Fruit fly (Drosophila melanogaster) whole organism, embryonic: ENCODE measurements around the gene dob.
A peak's percentile ranks its signal among the peaks of the same experiment; 100 is the strongest.

ENCODE experiments used
- CG10979 ChIP-seq: fragments of 200-800 bp; sonication (Bioruptor generic); optimal IDR thresholded peaks from 2 replicates; lab custom pipeline; 2018; ENCODE audit warnings: missing biosample characterization, mild to moderate bottlenecking, missing genetic modification characterization, moderate library complexity
- CG11695 ChIP-seq: fragments of 200-800 bp; sonication (Bioruptor generic); IDR thresholded peaks from 3 replicates; pipeline ENCODE4 v1.3.6; 2022; ENCODE audit warnings: missing biosample characterization, missing genetic modification characterization
- CG11723 ChIP-seq: fragments of 200-800 bp; sonication (Bioruptor generic); optimal IDR thresholded peaks from 2 replicates; lab custom pipeline; 2017; ENCODE audit warnings: missing biosample characterization, mild to moderate bottlenecking, missing genetic modification characterization
- CG1233 ChIP-seq: fragments of 200-800 bp; sonication (Bioruptor generic); optimal IDR thresholded peaks from 4 replicates; lab custom pipeline; 2018; ENCODE audit warnings: missing biosample characterization, mild to moderate bottlenecking, missing genetic modification characterization
- CG13894 ChIP-seq: fragments of 200-800 bp; sonication (Bioruptor generic); optimal IDR thresholded peaks from 3 replicates; lab custom pipeline; 2018; ENCODE audit warnings: missing biosample characterization, mild to moderate bottlenecking, missing genetic modification characterization, moderate library complexity
- CG14667 ChIP-seq: fragments of 200-800 bp; sonication (Bioruptor generic); IDR thresholded peaks from 2 replicates; pipeline ENCODE4 v1.3.6; 2022; ENCODE audit warnings: missing biosample characterization, missing genetic modification characterization
- CG17361 ChIP-seq: fragments of 200-800 bp; sonication (Bioruptor generic); IDR thresholded peaks from 3 replicates; pipeline ENCODE4 v1.3.6; 2022; ENCODE audit warnings: missing biosample characterization, missing genetic modification characterization
- CG17568 ChIP-seq: fragments of 200-800 bp; sonication (Bioruptor generic); optimal IDR thresholded peaks from 2 replicates; lab custom pipeline; 2018; ENCODE audit warnings: missing biosample characterization, mild to moderate bottlenecking, missing genetic modification characterization, moderate library complexity
- CG18599 ChIP-seq: fragments of 200-800 bp; sonication (Bioruptor generic); optimal IDR thresholded peaks from 3 replicates; lab custom pipeline; 2017; ENCODE audit warnings: missing biosample characterization, missing genetic modification characterization, mild to moderate bottlenecking, moderate library complexity, missing genetic modification reagents
- CG33213 ChIP-seq: fragments of 200-800 bp; sonication (Bioruptor generic); optimal IDR thresholded peaks from 3 replicates; lab custom pipeline; 2016; ENCODE audit warnings: missing biosample characterization, missing genetic modification characterization
- CG6654 ChIP-seq: fragments of 200-800 bp; sonication (Bioruptor generic); optimal IDR thresholded peaks from 2 replicates; lab custom pipeline; 2017; ENCODE audit warnings: missing biosample characterization, mild to moderate bottlenecking, missing genetic modification characterization
- CG9437 ChIP-seq: fragments of 200-800 bp; sonication (Bioruptor generic); optimal IDR thresholded peaks from 2 replicates; lab custom pipeline; 2018; ENCODE audit warnings: missing biosample characterization, mild to moderate bottlenecking, missing genetic modification characterization
- CkIIα-i1 ChIP-seq: fragments of 200-800 bp; sonication (Bioruptor generic); IDR thresholded peaks from 2 replicates; pipeline ENCODE4 v1.3.6; 2022; ENCODE audit warnings: missing biosample characterization, missing genetic modification characterization
- Dbx ChIP-seq: fragments of 200-800 bp; sonication (Bioruptor generic); IDR thresholded peaks from 3 replicates; pipeline ENCODE4 v1.3.6; 2022; ENCODE audit warnings: missing biosample characterization, missing genetic modification characterization
- GATAe ChIP-seq: fragments of 200-800 bp; sonication (Bioruptor generic); conservative IDR thresholded peaks from 2 replicates; pipeline ENCODE4 v1.3.6; 2022; ENCODE audit warnings: missing biosample characterization, missing genetic modification characterization
- HLH3B ChIP-seq: fragments of 200-800 bp; sonication (Bioruptor generic); IDR thresholded peaks from 2 replicates; pipeline ENCODE4 v1.3.6; 2022; ENCODE audit warnings: missing biosample characterization, missing genetic modification characterization
- Hey ChIP-seq: fragments of 200-800 bp; sonication (Bioruptor generic); optimal IDR thresholded peaks from 3 replicates; lab custom pipeline; 2018; ENCODE audit warnings: missing biosample characterization, mild to moderate bottlenecking, missing genetic modification characterization
- Med ChIP-seq: fragments of 200-800 bp; sonication (Bioruptor generic); peaks from one replicate; lab custom pipeline; 2016; ENCODE audit warnings: missing biosample characterization, missing genetic modification characterization, mild to moderate bottlenecking, inconsistent platforms, moderate library complexity
- Meics ChIP-seq: fragments of 200-800 bp; sonication (Bioruptor generic); optimal IDR thresholded peaks from 2 replicates; lab custom pipeline; 2017; ENCODE audit warnings: missing biosample characterization, mild to moderate bottlenecking, missing genetic modification characterization
- Mrtf ChIP-seq: fragments of 200-800 bp; sonication (Bioruptor generic); IDR thresholded peaks from 3 replicates; pipeline ENCODE4 v1.3.6; 2022; ENCODE audit warnings: missing biosample characterization, missing genetic modification characterization
- Nf-YC ChIP-seq: fragments of 200-800 bp; optimal IDR thresholded peaks from 3 replicates; lab custom pipeline; 2019; ENCODE audit warnings: missing biosample characterization, mild to moderate bottlenecking, missing genetic modification characterization, moderate library complexity
- Opbp ChIP-seq: fragments of 200-800 bp; sonication (Bioruptor generic); IDR thresholded peaks from 3 replicates; pipeline ENCODE4 v1.3.6; 2022; ENCODE audit warnings: missing biosample characterization, missing genetic modification characterization; ENCODE audit not compliant: partially characterized antibody
- Spps ChIP-seq: fragments of 200-800 bp; sonication (Bioruptor generic); optimal IDR thresholded peaks from 2 replicates; lab custom pipeline; 2018; ENCODE audit warnings: missing biosample characterization, mild to moderate bottlenecking, missing genetic modification characterization
- Usf ChIP-seq: fragments of 200-800 bp; sonication (Bioruptor generic); optimal IDR thresholded peaks from 2 replicates; lab custom pipeline; 2017; ENCODE audit warnings: missing genotype, missing biosample characterization, missing genetic modification characterization
- chm ChIP-seq: fragments of 200-800 bp; sonication (Bioruptor generic); IDR thresholded peaks from 2 replicates; pipeline ENCODE4 v1.3.6; 2022; ENCODE audit warnings: missing biosample characterization, missing genetic modification characterization
- crc ChIP-seq: fragments of 200-800 bp; sonication (Bioruptor generic); optimal IDR thresholded peaks from 2 replicates; lab custom pipeline; 2016; ENCODE audit warnings: missing biosample characterization, missing genetic modification characterization
- dan ChIP-seq: fragments of 200-800 bp; sonication (Bioruptor generic); IDR thresholded peaks from 2 replicates; pipeline ENCODE4 v1.3.6; 2022; ENCODE audit warnings: missing biosample characterization, missing genetic modification characterization
- exex ChIP-seq: fragments of 200-800 bp; sonication (Bioruptor generic); optimal IDR thresholded peaks from 4 replicates; lab custom pipeline; 2018; ENCODE audit warnings: missing biosample characterization, mild to moderate bottlenecking, missing genetic modification characterization, moderate library complexity
- gcm ChIP-seq: fragments of 200-800 bp; sonication (Bioruptor generic); optimal IDR thresholded peaks from 2 replicates; lab custom pipeline; 2019; ENCODE audit warnings: missing biosample characterization, mild to moderate bottlenecking, missing genetic modification characterization, moderate library complexity
- grau ChIP-seq: fragments of 200-800 bp; optimal IDR thresholded peaks from 3 replicates; lab custom pipeline; 2019; ENCODE audit warnings: missing biosample characterization, mild to moderate bottlenecking, missing genetic modification characterization, moderate library complexity
- grn ChIP-seq: fragments of 200-800 bp; sonication (Bioruptor generic); optimal IDR thresholded peaks from 3 replicates; lab custom pipeline; 2017; ENCODE audit warnings: missing biosample characterization, missing genetic modification characterization
- mam ChIP-seq: fragments of 200-800 bp; sonication (Bioruptor generic); optimal IDR thresholded peaks from 3 replicates; lab custom pipeline; 2016; ENCODE audit warnings: missing biosample characterization, missing genetic modification characterization
- nerfin-1 ChIP-seq: fragments of 200-800 bp; sonication (Bioruptor generic); optimal IDR thresholded peaks from 3 replicates; lab custom pipeline; 2019; ENCODE audit warnings: missing biosample characterization, mild to moderate bottlenecking, missing genetic modification characterization, moderate library complexity
- nom ChIP-seq: fragments of 200-800 bp; sonication (Bioruptor generic); optimal IDR thresholded peaks from 2 replicates; lab custom pipeline; 2017; ENCODE audit warnings: missing biosample characterization, missing genetic modification characterization, mild to moderate bottlenecking, moderate library complexity, missing genetic modification reagents
- phol ChIP-seq: fragments of 200-800 bp; sonication (Bioruptor generic); optimal IDR thresholded peaks from 3 replicates; lab custom pipeline; 2018; ENCODE audit warnings: missing biosample characterization, mild to moderate bottlenecking, missing genetic modification characterization, moderate library complexity
- pzg ChIP-seq: fragments of 200-800 bp; sonication (Bioruptor generic); optimal IDR thresholded peaks from 3 replicates; lab custom pipeline; 2018; ENCODE audit warnings: missing biosample characterization, mild to moderate bottlenecking, missing genetic modification characterization, moderate library complexity
- scrt ChIP-seq: fragments of 200-800 bp; sonication (Bioruptor generic); optimal IDR thresholded peaks from 2 replicates; lab custom pipeline; 2018; ENCODE audit warnings: missing biosample characterization, mild to moderate bottlenecking, missing genetic modification characterization, moderate library complexity
- slp2 ChIP-seq: fragments of 200-800 bp; sonication (Bioruptor generic); optimal IDR thresholded peaks from 2 replicates; lab custom pipeline; 2016; ENCODE audit warnings: missing biosample characterization, missing genetic modification characterization
- vnd ChIP-seq: fragments of 200-800 bp; sonication (Bioruptor generic); IDR thresholded peaks from 3 replicates; pipeline ENCODE4 v1.3.6; 2022; ENCODE audit warnings: missing biosample characterization, missing genetic modification characterization; ENCODE audit not compliant: partially characterized antibody
- z ChIP-seq: fragments of 200-800 bp; sonication (Bioruptor generic); IDR thresholded peaks from 3 replicates; pipeline ENCODE4 v1.3.6; 2022; ENCODE audit warnings: missing biosample characterization, missing genetic modification characterization

The dob gene

DNA sequence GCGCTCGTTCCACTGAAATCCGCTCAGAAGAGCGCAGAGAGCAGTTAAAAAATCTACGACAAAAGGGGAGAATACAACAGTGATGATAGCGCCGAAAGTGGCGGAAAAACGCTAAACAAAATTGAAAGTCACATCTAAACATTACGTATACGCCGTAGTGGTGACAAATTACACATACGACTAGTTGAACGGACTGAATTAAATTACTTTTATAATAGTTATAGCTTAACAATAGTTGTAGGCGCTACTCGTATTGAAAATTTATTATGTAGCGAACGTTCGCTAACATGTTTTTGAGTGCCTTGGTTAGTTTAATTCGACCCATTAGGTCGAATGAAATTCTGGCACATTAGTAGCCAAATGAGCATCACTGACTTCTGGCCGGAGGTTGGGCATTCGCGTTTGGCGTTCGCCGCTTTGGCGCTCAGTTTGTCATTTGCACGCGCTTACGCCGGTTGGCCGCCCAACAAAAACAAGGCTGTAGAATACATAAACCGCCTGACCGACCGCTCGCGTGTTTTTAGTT is 23.0 kb upstream of the dob start, which contains the start of gene CG5541 (continued):
- TF ChIP-seq HLH3B (no peak), exex (peak; percentile 35), slp2 (GFP tag; lab: Kevin White, UChicago) (no peak), crc (GFP tag; lab: Kevin White, UChicago) (no peak), Med (peak; percentile 61), CG18599 (GFP tag; lab: Kevin White, UChicago) (peak; percentile 40), Mrtf (no peak), chm (0 out of 2 replicates have a peak, but pooled peaks have one; percentile 10), CG17361 (0 out of 3 replicates have a peak, but pooled peaks have one; percentile 19), CG13894 (tag; lab: Kevin White, UChicago) (peak; percentile 32), CG1233 (GFP tag; lab: Kevin White, UChicago) (no peak), pzg (peak; percentile 18), CG9437 (GFP tag; lab: Kevin White, UChicago) (peak; percentile 72), Meics (GFP tag; lab: Kevin White, UChicago) (peak; percentile 47), gcm (GFP tag; lab: Kevin White, UChicago) (no peak), Usf (peak; percentile 15), CG14667 (GFP tag; lab: Robert Waterston, UW) (no peak), Spps (tag; lab: Kevin White, UChicago) (no peak), phol (tag; lab: Kevin White, UChicago) (peak; percentile 6), nerfin-1 (tag; lab: Kevin White, UChicago) (no peak), Dbx (GFP tag; lab: Robert Waterston, UW) (0 out of 3 replicates have a peak, but pooled peaks have one; percentile 24), mam (GFP tag; lab: Kevin White, UChicago) (peak; percentile 17), z (GFP tag; lab: Robert Waterston, UW) (no peak), Nf-YC (tag; lab: Kevin White, UChicago) (peak; percentile 44), CG11695 (GFP tag; lab: Robert Waterston, UW) (0 out of 3 replicates have a peak, but pooled peaks have one; percentile 12), dan (GFP tag; lab: Robert Waterston, UW) (no peak), Opbp (GFP tag; lab: Robert Waterston, UW) (peak; percentile 20; the same call in 1 of the 3 replicates), grau (tag; lab: Kevin White, UChicago) (peak; percentile 39), CG33213 (GFP tag; lab: Kevin White, UChicago) (no peak)

dm6 chrX:15045608-15046007 is 21.2 kb upstream of the dob start:
- no peak for TF ChIP-seq CG17568 (GFP tag; lab: Kevin White, UChicago)
- TF ChIP-seq CG11723 (GFP tag; lab: Kevin White, UChicago): no peak
- TF ChIP-seq scrt (GFP tag; lab: Kevin White, UChicago): no peak
- TF ChIP-seq z (GFP tag; lab: Robert Waterston, UW): peak; percentile 69; the same call in 1 of the 3 replicates
- no peak for TF ChIP-seq Hey (tag; lab: Kevin White, UChicago)
- no peak for TF ChIP-seq vnd (GFP tag; lab: Robert Waterston, UW)
- TF ChIP-seq Med: peak; percentile 16
- peak; percentile 50 for TF ChIP-seq CG6654 (GFP tag; lab: Kevin White, UChicago)
- TF ChIP-seq CG10979 (tag; lab: Kevin White, UChicago): no peak
- TF ChIP-seq GATAe (GFP tag; lab: Robert Waterston, UW): peak; percentile 28; the same call in 1 of the 2 replicates
- no peak for TF ChIP-seq CkIIα-i1 (GFP tag; lab: Robert Waterston, UW)
- peak; percentile 42 for TF ChIP-seq grn (GFP tag; lab: Kevin White, UChicago)
- TF ChIP-seq nom (GFP tag; lab: Kevin White, UChicago): peak; percentile 19
